Worm (Caenorhabditis elegans) whole organism, L1 larva: ENCODE measurements around the gene F42E11.3.
A peak's percentile ranks its signal among the peaks of the same experiment; 100 is the strongest.

Experiments used
- C04F5.9 ChIP-seq: sonication (generic microtip); optimal IDR thresholded peaks from 2 replicates; lab custom pipeline; 2016; ENCODE audit warnings: missing genetic modification characterization, missing compliant biosample characterization
- Y116A8C.19 ChIP-seq: sonication (generic microtip); optimal IDR thresholded peaks from 2 replicates; lab custom pipeline; 2016; ENCODE audit warnings: missing compliant biosample characterization, missing genetic modification characterization, borderline replicate concordance
- aly-2 ChIP-seq: fragments of 150-350 bp; optimal IDR thresholded peaks from 2 replicates; lab custom pipeline; 2014; ENCODE audit warnings: missing biosample characterization, missing genetic modification characterization
- ama-1 ChIP-seq: fragments of 150-350 bp; optimal IDR thresholded peaks from 2 replicates; lab custom pipeline; 2014
- ceh-82 ChIP-seq, 3 experiments: fragments of 150-350 bp in 1 of 3; sonication (generic microtip) in 2 of 3; optimal IDR thresholded peaks; 2 replicates each; lab custom pipeline; 2014 to 2017; ENCODE audit warnings: missing biosample characterization in 3 of 3, missing genetic modification characterization in 3 of 3
- ceh-88 ChIP-seq: fragments of 200-800 bp; sonication (Bioruptor generic); IDR thresholded peaks from 2 replicates; pipeline ENCODE4 v1.3.6; 2022; ENCODE audit warnings: missing genetic modification characterization, missing compliant biosample characterization
- ceh-90 ChIP-seq: sonication (generic microtip); optimal IDR thresholded peaks from 2 replicates; lab custom pipeline; 2016; ENCODE audit warnings: missing genetic modification characterization, missing compliant biosample characterization
- ces-1 ChIP-seq: fragments of 150-350 bp; optimal IDR thresholded peaks from 2 replicates; lab custom pipeline; 2014; ENCODE audit warnings: missing biosample characterization, missing genetic modification reagents, missing genetic modification characterization
- dsc-1 ChIP-seq: sonication (generic microtip); optimal IDR thresholded peaks from 2 replicates; lab custom pipeline; 2016; ENCODE audit warnings: mild to moderate bottlenecking, missing genetic modification characterization, missing compliant biosample characterization
- efl-1 ChIP-seq, 4 experiments: fragments of 150-350 bp; optimal IDR thresholded peaks in 3 of 4; peaks in 1 of 4; 1 replicate in 1 of 4; 2 replicates in 3 of 4; lab custom pipeline; 2014; ENCODE audit warnings: missing biosample characterization in 2 of 4, missing genetic modification characterization in 2 of 4, missing genetic modification reagents in 2 of 4
- efl-3 ChIP-seq: fragments of 200-800 bp; sonication (Bioruptor generic); optimal IDR thresholded peaks from 2 replicates; lab custom pipeline; 2018; ENCODE audit warnings: mild to moderate bottlenecking, missing genetic modification characterization, missing compliant biosample characterization
- elt-2 ChIP-seq: sonication (generic microtip); optimal IDR thresholded peaks from 2 replicates; lab custom pipeline; 2016; ENCODE audit warnings: missing genetic modification characterization, mild to moderate bottlenecking, inconsistent platforms, missing compliant biosample characterization, missing genetic modification reagents
- elt-3 ChIP-seq, 6 experiments: fragments of 150-350 bp in 1 of 6; sonication (generic microtip); optimal IDR thresholded peaks; 2 replicates each; lab custom pipeline; 2017 to 2018; ENCODE audit warnings: missing biosample characterization in 6 of 6, missing genetic modification characterization in 6 of 6, inconsistent platforms in 1 of 6
- fkh-8 ChIP-seq: sonication (generic microtip); optimal IDR thresholded peaks from 2 replicates; lab custom pipeline; 2016; ENCODE audit warnings: mild to moderate bottlenecking, missing genetic modification characterization, missing compliant biosample characterization
- hlh-4 ChIP-seq: sonication (generic microtip); optimal IDR thresholded peaks from 2 replicates; lab custom pipeline; 2016; ENCODE audit warnings: mild to moderate bottlenecking, missing genetic modification characterization, missing compliant biosample characterization
- lin-14 ChIP-seq: fragments of 200-800 bp; sonication (Bioruptor generic); optimal IDR thresholded peaks from 2 replicates; lab custom pipeline; 2018; ENCODE audit warnings: mild to moderate bottlenecking, missing genetic modification characterization, moderate library complexity, missing compliant biosample characterization
- lsy-2 ChIP-seq, 2 experiments: fragments of 150-350 bp; optimal IDR thresholded peaks; 2 replicates each; lab custom pipeline; 2014; ENCODE audit warnings: missing biosample characterization in 2 of 2, missing genetic modification characterization in 2 of 2
- mab-9 ChIP-seq: fragments of 200-800 bp; sonication (Bioruptor generic); IDR thresholded peaks from 2 replicates; pipeline ENCODE4 v1.3.6; 2022; ENCODE audit warnings: missing genetic modification reagents, missing genetic modification characterization, missing compliant biosample characterization
- mep-1 ChIP-seq: fragments of 150-350 bp; optimal IDR thresholded peaks from 2 replicates; lab custom pipeline; 2014; ENCODE audit warnings: missing biosample characterization, missing genetic modification characterization
- nhr-12 ChIP-seq: sonication (generic microtip); optimal IDR thresholded peaks from 2 replicates; lab custom pipeline; 2017; ENCODE audit warnings: missing biosample characterization, missing genetic modification characterization
- nhr-85 ChIP-seq: sonication (generic microtip); peaks from one replicate; lab custom pipeline; 2016; ENCODE audit warnings: missing genetic modification characterization, inconsistent platforms, missing compliant biosample characterization
- pqm-1 ChIP-seq: sonication (generic microtip); optimal IDR thresholded peaks from 3 replicates; lab custom pipeline; 2017; ENCODE audit warnings: missing biosample characterization, missing genetic modification characterization
- skn-1 ChIP-seq: fragments of 150-350 bp; optimal IDR thresholded peaks from 2 replicates; lab custom pipeline; 2014; ENCODE audit warnings: missing biosample characterization, missing genetic modification characterization
- snu-23 ChIP-seq: sonication (generic microtip); optimal IDR thresholded peaks from 2 replicates; lab custom pipeline; 2016; ENCODE audit warnings: missing genetic modification characterization, missing compliant biosample characterization
- sox-4 ChIP-seq: sonication (generic microtip); optimal IDR thresholded peaks from 2 replicates; lab custom pipeline; 2016; ENCODE audit warnings: missing genetic modification characterization, missing compliant biosample characterization
- sup-37 ChIP-seq: fragments of 200-800 bp; sonication (Bioruptor generic); optimal IDR thresholded peaks from 2 replicates; lab custom pipeline; 2018; ENCODE audit warnings: mild to moderate bottlenecking, missing genetic modification characterization, missing compliant biosample characterization
- unc-62 ChIP-seq: fragments of 150-350 bp; optimal IDR thresholded peaks from 2 replicates; lab custom pipeline; 2014; ENCODE audit warnings: missing biosample characterization, missing genetic modification reagents, missing genetic modification characterization
- unc-98 ChIP-seq: fragments of 200-800 bp; sonication (Bioruptor generic); IDR thresholded peaks from 2 replicates; pipeline ENCODE4 v1.3.6; 2022; ENCODE audit warnings: missing genetic modification characterization, missing compliant biosample characterization
- zag-1 ChIP-seq: fragments of 150-350 bp; optimal IDR thresholded peaks from 2 replicates; lab custom pipeline; 2014; ENCODE audit warnings: missing biosample characterization, missing genetic modification characterization
- zip-4 ChIP-seq: fragments of 200-800 bp; sonication (Bioruptor generic); optimal IDR thresholded peaks from 2 replicates; lab custom pipeline; 2018; ENCODE audit warnings: mild to moderate bottlenecking, missing genetic modification characterization, moderate library complexity, missing compliant biosample characterization
- ztf-4 ChIP-seq: fragments of 150-350 bp; optimal IDR thresholded peaks from 2 replicates; lab custom pipeline; 2014; ENCODE audit warnings: missing biosample characterization, missing genetic modification characterization

Gene F42E11.3

ce11 chrX:11368417-11368816, 7.0 kb downstream of the F42E11.3 start, which contains the start of gene ttyh-1:
ttyh-1 (plus strand) TSS chrX:11368717.
- TF ChIP-seq hlh-4, result no peak
- no peak for TF ChIP-seq nhr-12 (tag; lab: Kevin White, UChicago)
- no peak for TF ChIP-seq sup-37 (GFP tag; lab: Kevin White, UChicago)
- no peak for TF ChIP-seq pqm-1 (tag; lab: Kevin White, UChicago)
- no peak for TF ChIP-seq aly-2 (tag; lab: Kevin White, UChicago)
- no peak for TF ChIP-seq zip-4 (GFP tag; lab: Kevin White, UChicago)
- TF ChIP-seq ceh-88 (GFP tag; lab: Robert Waterston, UW), result no peak
- TF ChIP-seq ceh-90, result no peak
- TF ChIP-seq sox-4 (tag; lab: Kevin White, UChicago), result no peak
- no peak for TF ChIP-seq ceh-82 (tag; optimal IDR thresholded peaks at IDR 0.05; lab: Kevin White, UChicago)
- no peak for TF ChIP-seq zag-1
- no peak for TF ChIP-seq unc-98
- TF ChIP-seq dsc-1, result no peak

DNA sequence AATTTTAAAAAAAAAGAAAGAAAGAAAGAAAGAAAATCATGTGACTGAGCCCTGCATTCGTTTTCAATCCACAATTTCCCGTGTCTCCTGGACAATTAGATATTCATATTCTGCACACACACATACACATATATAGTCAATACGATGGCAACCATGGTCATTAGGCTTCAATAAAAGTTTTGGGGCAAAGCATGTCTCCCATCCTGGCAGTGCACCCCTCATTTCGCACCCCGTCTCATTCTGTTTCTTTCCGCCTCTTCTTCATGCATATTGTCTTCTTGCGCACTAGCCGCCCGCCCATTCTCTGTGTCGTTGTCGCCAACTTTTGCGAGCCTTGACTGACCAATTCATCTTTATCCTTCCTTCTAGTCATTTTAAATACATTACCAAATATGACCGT, 7.8 kb downstream of the F42E11.3 start:
- TF ChIP-seq snu-23 (GFP tag; lab: Kevin White, UChicago), result no peak
- peak; percentile 52 for TF ChIP-seq dsc-1
- TF ChIP-seq fkh-8, result peak; percentile 4
- TF ChIP-seq lin-14 (GFP tag; lab: Kevin White, UChicago), result peak; percentile 42
- TF ChIP-seq, all 84 proteins: peak for 3

- TF ChIP-seq efl-3 (no peak), efl-1 (optimal IDR thresholded peaks at IDR 0.05; lab: Kevin White, UChicago) (no peak), efl-1 (GFP tag; optimal IDR thresholded peaks at IDR 0.05 in 1 of 2; lab: Kevin White, UChicago) (peak in 1 of 2 experiments; percentile 58), skn-1 (no peak)
Observed at ce11 chrX:11367087-11367486, 8.3 kb downstream of the F42E11.3 start.

ce11 chrX:11365995-11366394, 9.4 kb downstream of the F42E11.3 start:
- TF ChIP-seq C04F5.9 (tag; lab: Kevin White, UChicago), result no peak
- TF ChIP-seq nhr-85 (tag; lab: Kevin White, UChicago), result no peak
- no peak for TF ChIP-seq mab-9
- TF ChIP-seq nhr-12 (tag; lab: Kevin White, UChicago), result no peak
- TF ChIP-seq elt-2 (tag; lab: Kevin White, UChicago), result no peak
- no peak for TF ChIP-seq sup-37 (GFP tag; lab: Kevin White, UChicago)
- no peak for TF ChIP-seq Y116A8C.19 (tag; lab: Kevin White, UChicago)
- no peak for TF ChIP-seq ces-1 (GFP tag; lab: Kevin White, UChicago)
- no peak for TF ChIP-seq pqm-1 (tag; lab: Kevin White, UChicago)
- TF ChIP-seq efl-3, result no peak

- TF ChIP-seq elt-3 (tag; optimal IDR thresholded peaks at IDR 0.05; lab: Kevin White, UChicago) (no peak), efl-1 (optimal IDR thresholded peaks at IDR 0.05; lab: Kevin White, UChicago) (no peak), efl-1 (GFP tag; optimal IDR thresholded peaks at IDR 0.05 in 1 of 2; lab: Kevin White, UChicago) (peak in 1 of 2 experiments; percentile 34), lin-14 (GFP tag; lab: Kevin White, UChicago) (peak; percentile 43)
Observed at ce11 chrX:11364914-11365313, 10.5 kb downstream of the F42E11.3 start.

DNA sequence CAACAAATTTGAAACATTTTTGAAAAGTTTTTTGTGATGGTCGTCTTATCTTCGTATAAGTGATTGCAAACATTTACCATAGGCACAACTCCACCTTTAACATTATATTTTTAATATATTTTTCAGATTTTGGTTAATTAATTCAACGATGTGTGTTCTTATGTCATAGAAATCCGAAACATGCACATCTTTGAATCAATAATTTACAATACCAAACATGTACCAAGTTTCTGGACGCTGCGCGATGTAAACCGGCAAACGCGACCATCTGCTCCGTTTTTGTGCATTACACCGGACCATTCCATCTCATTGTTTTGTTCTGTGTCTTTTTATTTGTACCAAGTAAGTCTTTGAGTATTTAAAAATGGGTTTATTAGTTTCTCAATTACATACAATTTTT, 17.9 kb downstream of the F42E11.3 start, which contains the start of gene pgp-4:
pgp-4 (plus strand) TSS at position 301 of the 400 bp plus-strand sequence.
- no peak for TF ChIP-seq ztf-4 (tag; lab: Kevin White, UChicago)
- no peak for TF ChIP-seq lsy-2 (tag; optimal IDR thresholded peaks at IDR 0.05; lab: Kevin White, UChicago)
- TF ChIP-seq hlh-4, result no peak
- no peak for TF ChIP-seq ama-1 (lab: Kevin White, UChicago)
- no peak for TF ChIP-seq mep-1 (tag; lab: Kevin White, UChicago)
- TF ChIP-seq elt-2 (tag; lab: Kevin White, UChicago), result no peak
- no peak for TF ChIP-seq unc-62
- TF ChIP-seq, all 84 proteins: peak for 0
